Fruit fly (Drosophila melanogaster) whole organism, embryonic: ENCODE data around the gene wb.

ENCODE experiments used
- Abd-B ChIP-seq: fragments of 200-800 bp; sonication (Bioruptor generic); optimal IDR thresholded peaks from 2 replicates; lab custom pipeline; 2018; ENCODE audit warnings: missing biosample characterization, mild to moderate bottlenecking, missing genetic modification characterization, moderate library complexity
- Asciz ChIP-seq: fragments of 200-800 bp; sonication (Bioruptor generic); optimal IDR thresholded peaks from 2 replicates; lab custom pipeline; 2017; ENCODE audit warnings: missing biosample characterization, mild to moderate bottlenecking, missing genetic modification characterization, missing genetic modification reagents
- Atf-2 ChIP-seq: fragments of 200-800 bp; sonication (Bioruptor generic); optimal IDR thresholded peaks from 2 replicates; lab custom pipeline; 2016; ENCODE audit warnings: missing biosample characterization, missing genetic modification characterization
- Atf3 ChIP-seq: fragments of 200-800 bp; sonication (Bioruptor generic); optimal IDR thresholded peaks from 3 replicates; lab custom pipeline; 2016; ENCODE audit warnings: missing biosample characterization, missing genetic modification characterization
- BEAF-32 ChIP-seq: fragments of 200-800 bp; sonication (Bioruptor generic); optimal IDR thresholded peaks from 3 replicates; lab custom pipeline; 2017; ENCODE audit warnings: missing biosample characterization, missing genetic modification characterization, mild to moderate bottlenecking, moderate library complexity, missing genetic modification reagents
- CG11504 ChIP-seq: fragments of 200-800 bp; sonication (Bioruptor generic); optimal IDR thresholded peaks from 3 replicates; lab custom pipeline; 2019; ENCODE audit warnings: missing biosample characterization, mild to moderate bottlenecking, missing genetic modification characterization, moderate library complexity
- CG13287 ChIP-seq: fragments of 200-800 bp; sonication (Bioruptor generic); IDR thresholded peaks from 2 replicates; pipeline ENCODE4 v1.3.6; 2022; ENCODE audit warnings: missing biosample characterization, missing genetic modification characterization; ENCODE audit not compliant: partially characterized antibody
- CG13424 ChIP-seq: fragments of 200-800 bp; sonication (Bioruptor generic); optimal IDR thresholded peaks from 2 replicates; lab custom pipeline; 2019; ENCODE audit warnings: missing biosample characterization, mild to moderate bottlenecking, missing genetic modification characterization, moderate library complexity
- CG15601 ChIP-seq: fragments of 200-800 bp; sonication (Bioruptor generic); optimal IDR thresholded peaks from 3 replicates; lab custom pipeline; 2019; ENCODE audit warnings: missing biosample characterization, mild to moderate bottlenecking, missing genetic modification characterization, moderate library complexity
- CG1603 ChIP-seq: fragments of 200-800 bp; sonication (Bioruptor generic); optimal IDR thresholded peaks from 2 replicates; lab custom pipeline; 2019; ENCODE audit warnings: missing biosample characterization, mild to moderate bottlenecking, missing genetic modification characterization, moderate library complexity
- CG16779 ChIP-seq: fragments of 200-800 bp; sonication (Bioruptor generic); IDR thresholded peaks from 2 replicates; pipeline ENCODE4 v1.3.6; 2022; ENCODE audit warnings: missing biosample characterization, missing genetic modification characterization
- CG17186 ChIP-seq: fragments of 200-800 bp; sonication (Bioruptor generic); optimal IDR thresholded peaks from 3 replicates; lab custom pipeline; 2017; ENCODE audit warnings: missing biosample characterization, missing genetic modification reagents, missing genetic modification characterization
- CG18011 ChIP-seq: fragments of 200-800 bp; sonication (Bioruptor generic); optimal IDR thresholded peaks from 2 replicates; lab custom pipeline; 2017; ENCODE audit warnings: missing biosample characterization, missing genetic modification characterization, mild to moderate bottlenecking, moderate library complexity, missing genotype
- CG31365 ChIP-seq: fragments of 200-800 bp; sonication (Bioruptor generic); optimal IDR thresholded peaks from 2 replicates; lab custom pipeline; 2018; ENCODE audit warnings: missing biosample characterization, mild to moderate bottlenecking, missing genetic modification characterization
- CG43689 ChIP-seq: fragments of 200-800 bp; sonication (Bioruptor generic); IDR thresholded peaks from 2 replicates; pipeline ENCODE4 v1.3.6; 2022; ENCODE audit warnings: missing biosample characterization, missing genetic modification characterization
- CG7963 ChIP-seq: fragments of 200-800 bp; sonication (Bioruptor generic); IDR thresholded peaks from 3 replicates; pipeline ENCODE4 v1.3.6; 2022; ENCODE audit warnings: missing biosample characterization, missing genetic modification characterization; ENCODE audit not compliant: partially characterized antibody
- CG9797 ChIP-seq: fragments of 200-800 bp; sonication (Bioruptor generic); optimal IDR thresholded peaks from 3 replicates; lab custom pipeline; 2018; ENCODE audit warnings: missing biosample characterization, mild to moderate bottlenecking, missing genetic modification characterization
- CG9876 ChIP-seq: fragments of 200-800 bp; sonication (Bioruptor generic); optimal IDR thresholded peaks from 2 replicates; lab custom pipeline; 2016; ENCODE audit warnings: missing biosample characterization, missing genetic modification characterization
- CHES-1-like ChIP-seq: fragments of 200-800 bp; sonication (Bioruptor generic); optimal IDR thresholded peaks from 2 replicates; lab custom pipeline; 2016; ENCODE audit warnings: missing biosample characterization, missing genetic modification characterization
- Camta ChIP-seq: fragments of 200-800 bp; sonication (Bioruptor generic); optimal IDR thresholded peaks from 2 replicates; lab custom pipeline; 2016; ENCODE audit warnings: missing biosample characterization, missing genetic modification characterization
- Dll ChIP-seq: fragments of 200-800 bp; sonication (Bioruptor generic); IDR thresholded peaks from 4 replicates; pipeline ENCODE4 v1.3.6; 2022; ENCODE audit warnings: missing biosample characterization, missing genetic modification characterization; ENCODE audit not compliant: partially characterized antibody
- Dp ChIP-seq: fragments of 200-800 bp; sonication (Bioruptor generic); optimal IDR thresholded peaks from 2 replicates; lab custom pipeline; 2018; ENCODE audit warnings: missing biosample characterization, mild to moderate bottlenecking, missing genetic modification characterization, moderate library complexity
- E2f2 ChIP-seq: fragments of 200-800 bp; sonication (Bioruptor generic); IDR thresholded peaks from 2 replicates; pipeline ENCODE4 v1.3.6; 2022; ENCODE audit warnings: missing biosample characterization, missing genetic modification characterization
- Ets97D ChIP-seq: fragments of 200-800 bp; sonication (Bioruptor generic); optimal IDR thresholded peaks from 3 replicates; lab custom pipeline; 2016; ENCODE audit warnings: missing biosample characterization, missing genetic modification characterization
- HLH3B ChIP-seq: fragments of 200-800 bp; sonication (Bioruptor generic); IDR thresholded peaks from 2 replicates; pipeline ENCODE4 v1.3.6; 2022; ENCODE audit warnings: missing biosample characterization, missing genetic modification characterization
- HLH4C ChIP-seq: fragments of 200-800 bp; sonication (Bioruptor generic); IDR thresholded peaks from 3 replicates; pipeline ENCODE4 v1.3.6; 2022; ENCODE audit warnings: missing biosample characterization, missing genetic modification characterization; ENCODE audit not compliant: partially characterized antibody
- Hr78 ChIP-seq, 2 experiments: fragments of 200-800 bp in 1 of 2; fragments of >200 bp in 1 of 2; sonication (Bioruptor generic) in 1 of 2; optimal IDR thresholded peaks; 2 replicates each; lab custom pipeline; 2017 to 2019; ENCODE audit warnings: missing biosample characterization in 2 of 2, missing genetic modification characterization in 2 of 2, mild to moderate bottlenecking in 1 of 2, moderate library complexity in 1 of 2
- NFAT ChIP-seq: fragments of 200-800 bp; sonication (Bioruptor generic); IDR thresholded peaks from 2 replicates; pipeline ENCODE4 v1.3.6; 2022; ENCODE audit warnings: missing biosample characterization, missing genetic modification characterization
- Pdp1 ChIP-seq, 2 experiments: fragments of 200-800 bp; sonication (Bioruptor generic); optimal IDR thresholded peaks; 3 replicates each; lab custom pipeline; 2016; ENCODE audit warnings: missing biosample characterization in 2 of 2, missing genetic modification characterization in 2 of 2, mild to moderate bottlenecking in 1 of 2, moderate library complexity in 1 of 2
- Ptx1 ChIP-seq: fragments of 200-800 bp; sonication (Bioruptor generic); IDR thresholded peaks from 2 replicates; pipeline ENCODE4 v1.3.6; 2022; ENCODE audit warnings: missing biosample characterization, missing genetic modification characterization
- Sry-β ChIP-seq: fragments of 200-800 bp; sonication (Bioruptor generic); optimal IDR thresholded peaks from 2 replicates; lab custom pipeline; 2018; ENCODE audit warnings: missing biosample characterization, mild to moderate bottlenecking, missing genetic modification characterization, moderate library complexity
- ab ChIP-seq: fragments of 200-800 bp; sonication (Bioruptor generic); optimal IDR thresholded peaks from 2 replicates; lab custom pipeline; 2016; ENCODE audit warnings: missing biosample characterization, missing genetic modification characterization
- amos ChIP-seq: fragments of 200-800 bp; sonication (Bioruptor generic); IDR thresholded peaks from 2 replicates; pipeline ENCODE4 v1.3.6; 2022; ENCODE audit warnings: missing biosample characterization, missing genetic modification characterization; ENCODE audit not compliant: partially characterized antibody
- bigmax ChIP-seq: fragments of 200-800 bp; sonication (Bioruptor generic); optimal IDR thresholded peaks from 2 replicates; lab custom pipeline; 2018; ENCODE audit warnings: missing biosample characterization, mild to moderate bottlenecking, missing genetic modification characterization
- cas ChIP-seq: fragments of 200-800 bp; sonication (Bioruptor generic); IDR thresholded peaks from 2 replicates; pipeline ENCODE4 v1.3.6; 2022; ENCODE audit warnings: missing biosample characterization, missing genetic modification characterization
- ewg ChIP-seq: fragments of 200-800 bp; sonication (Bioruptor generic); optimal IDR thresholded peaks from 3 replicates; lab custom pipeline; 2017; ENCODE audit warnings: mild to moderate bottlenecking, missing biosample characterization, missing genetic modification reagents, missing genetic modification characterization
- gfzf ChIP-seq: fragments of 200-800 bp; sonication (Bioruptor generic); optimal IDR thresholded peaks from 2 replicates; lab custom pipeline; 2016; ENCODE audit warnings: missing biosample characterization, mild to moderate bottlenecking, missing genetic modification characterization, moderate library complexity
- mld ChIP-seq: fragments of 200-800 bp; sonication (Bioruptor generic); IDR thresholded peaks from 3 replicates; pipeline ENCODE4 v1.3.6; 2022; ENCODE audit warnings: missing biosample characterization, missing genetic modification characterization; ENCODE audit not compliant: partially characterized antibody
- nmo ChIP-seq: fragments of 200-800 bp; sonication (Bioruptor generic); optimal IDR thresholded peaks from 2 replicates; lab custom pipeline; 2018; ENCODE audit warnings: missing biosample characterization, mild to moderate bottlenecking, missing genetic modification characterization, moderate library complexity
- ranshi ChIP-seq: fragments of 200-800 bp; sonication (Bioruptor generic); IDR thresholded peaks from 2 replicates; pipeline ENCODE4 v1.3.6; 2022; ENCODE audit warnings: missing biosample characterization, missing genetic modification characterization
- sisA ChIP-seq: fragments of 200-800 bp; sonication (Bioruptor generic); IDR thresholded peaks from 2 replicates; pipeline ENCODE4 v1.3.6; 2022; ENCODE audit warnings: missing biosample characterization, missing genetic modification characterization
- slbo ChIP-seq: fragments of 200-800 bp; sonication (Bioruptor generic); IDR thresholded peaks from 2 replicates; pipeline ENCODE4 v1.3.6; 2022; ENCODE audit warnings: missing biosample characterization, missing genetic modification characterization
- sna ChIP-seq: fragments of 200-800 bp; sonication (Bioruptor generic); IDR thresholded peaks from 2 replicates; pipeline ENCODE4 v1.3.6; 2022; ENCODE audit warnings: missing biosample characterization, missing genetic modification characterization; ENCODE audit not compliant: partially characterized antibody
- unc-4 ChIP-seq: fragments of 200-800 bp; sonication (Bioruptor generic); IDR thresholded peaks from 2 replicates; pipeline ENCODE4 v1.3.6; 2022; ENCODE audit warnings: missing biosample characterization, missing genetic modification characterization; ENCODE audit not compliant: partially characterized antibody
- vvl ChIP-seq: fragments of 200-800 bp; sonication (Bioruptor generic); IDR thresholded peaks from 2 replicates; pipeline ENCODE4 v1.3.6; 2022; ENCODE audit warnings: missing biosample characterization, missing genetic modification characterization
- zf30C ChIP-seq: fragments of 200-800 bp; sonication (Bioruptor generic); optimal IDR thresholded peaks from 3 replicates; lab custom pipeline; 2018; ENCODE audit warnings: missing biosample characterization, mild to moderate bottlenecking, missing genetic modification characterization

Gene wb

DNA sequence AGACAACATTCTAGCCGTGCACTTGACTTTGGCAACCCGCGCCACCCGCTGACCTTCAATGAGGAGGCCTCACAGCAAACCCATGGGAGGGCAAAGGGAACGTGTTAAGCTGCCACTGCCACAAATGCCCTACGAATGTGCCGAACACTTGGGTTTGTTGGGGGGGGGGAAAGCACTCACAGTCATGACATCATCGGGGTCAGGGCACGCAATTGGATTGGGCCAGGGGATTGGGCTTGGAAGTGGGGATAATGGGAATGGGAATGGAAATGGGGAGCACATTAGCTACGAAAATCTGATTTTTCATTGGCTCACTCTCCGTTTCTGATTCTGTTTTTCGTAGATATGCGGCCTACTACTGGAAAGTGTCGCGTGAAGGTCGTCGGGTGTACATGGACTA is 78.1 kb downstream of the wb start (continued):
- peak; percentile 60 for TF ChIP-seq Atf3 (GFP tag; lab: Kevin White, UChicago)
- TF ChIP-seq Hr78 (GFP tag; optimal IDR thresholded peaks at IDR 0.05; lab: Kevin White, UChicago) = peak in 1 of 2 experiments; percentile 76
- TF ChIP-seq CG31365 (tag; lab: Kevin White, UChicago) = no peak
- no peak for TF ChIP-seq Atf-2 (GFP tag; lab: Kevin White, UChicago)
- TF ChIP-seq ranshi (GFP tag; lab: Robert Waterston, UW) = no peak
- no peak for TF ChIP-seq nmo (GFP tag; lab: Kevin White, UChicago)

DNA sequence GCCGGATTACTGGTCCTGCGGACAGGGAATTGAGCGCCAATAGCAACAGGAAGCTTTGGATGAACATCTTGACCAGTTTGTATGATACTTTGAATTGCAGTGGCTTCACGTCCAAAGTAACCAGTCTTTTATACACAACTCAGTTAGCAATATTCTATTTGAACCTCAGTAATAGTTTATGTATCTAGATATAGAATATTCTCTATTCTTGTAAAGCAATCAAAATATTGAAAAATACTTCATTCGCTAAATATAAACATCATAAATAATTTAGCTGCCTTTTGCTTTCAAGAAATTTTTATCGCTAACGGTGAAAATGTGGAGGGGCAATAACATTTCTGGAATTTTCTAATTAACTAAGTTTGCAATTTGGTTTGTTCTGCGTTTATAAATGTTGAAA is 83.8 kb downstream of the wb start, which contains the start of gene Send2:
Gene Send2 (minus strand): TSS at position 101 of the 400 bp plus-strand sequence.
- TF ChIP-seq Sry-β (GFP tag; lab: Kevin White, UChicago) (no peak), Camta (no peak), sisA (no peak), CG9876 (no peak), ab (GFP tag; lab: Kevin White, UChicago) (no peak), CG11504 (tag; lab: Kevin White, UChicago) (no peak), CG16779 (GFP tag; lab: Robert Waterston, UW) (no peak), Dp (GFP tag; lab: Kevin White, UChicago) (no peak), cas (GFP tag; lab: Robert Waterston, UW) (no peak), CG43689 (GFP tag; lab: Robert Waterston, UW) (no peak), CG13287 (GFP tag; lab: Robert Waterston, UW) (no peak), ewg (GFP tag; lab: Kevin White, UChicago) (no peak), bigmax (GFP tag; lab: Kevin White, UChicago) (no peak), CHES-1-like (GFP tag; lab: Kevin White, UChicago) (no peak)

DNA sequence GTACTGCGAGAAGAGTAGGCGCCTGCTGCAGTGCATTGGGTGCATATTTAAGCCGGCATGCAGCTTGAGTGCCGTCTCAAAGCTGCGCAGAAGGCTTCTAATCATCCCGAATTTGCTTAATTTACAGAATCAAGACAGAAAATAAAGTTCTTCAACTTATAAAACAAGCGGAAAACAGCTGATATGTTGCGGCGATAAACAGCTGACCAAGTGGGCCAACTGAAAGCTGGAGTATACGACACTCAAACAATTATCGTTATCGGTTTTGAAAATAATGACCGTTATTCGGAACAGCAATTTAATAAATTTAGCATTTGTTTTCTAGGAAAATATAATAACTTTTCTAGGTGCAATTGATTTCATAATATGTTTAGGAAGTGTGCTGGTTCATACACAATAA is 85.8 kb downstream of the wb start, which contains the start of gene mTTF:
Gene mTTF (minus strand): TSS at position 189 of the 400 bp plus-strand sequence.
- TF ChIP-seq CG1603 (tag; lab: Kevin White, UChicago) (peak; percentile 72), Asciz (GFP tag; lab: Kevin White, UChicago) (no peak), HLH4C (GFP tag; lab: Robert Waterston, UW) (peak; percentile 56; the same call in 1 of the 3 replicates), CG17186 (GFP tag; lab: Kevin White, UChicago) (peak; percentile 30), mld (no peak), NFAT (GFP tag; lab: Robert Waterston, UW) (peak; percentile 4; the same call in 1 of the 2 replicates), amos (GFP tag; lab: Robert Waterston, UW) (peak; percentile 36; the same call in 1 of the 2 replicates), slbo (GFP tag; lab: Robert Waterston, UW) (no peak), zf30C (GFP tag; lab: Kevin White, UChicago) (no peak), Ets97D (GFP tag; lab: Kevin White, UChicago) (peak; percentile 59), CG13424 (tag; lab: Kevin White, UChicago) (peak; percentile 10), sna (GFP tag; lab: Robert Waterston, UW) (peak; percentile 73), CG7963 (GFP tag; lab: Robert Waterston, UW) (peak; percentile 37; the same call in 1 of the 3 replicates), Ptx1 (GFP tag; lab: Robert Waterston, UW) (no peak), Dp (GFP tag; lab: Kevin White, UChicago) (peak; percentile 73), vvl (GFP tag; lab: Robert Waterston, UW) (peak; percentile 46), Abd-B (GFP tag; lab: Kevin White, UChicago) (no peak), CG18011 (GFP tag; lab: Kevin White, UChicago) (peak; percentile 99), Pdp1 (GFP tag; optimal IDR thresholded peaks at IDR 0.05; lab: Kevin White, UChicago) (peak in 1 of 2 experiments; percentile 94), gfzf (GFP tag; lab: Kevin White, UChicago) (peak; percentile 34), CG11504 (tag; lab: Kevin White, UChicago) (peak; percentile 87), HLH3B (GFP tag; lab: Robert Waterston, UW) (no peak), E2f2 (GFP tag; lab: Robert Waterston, UW) (peak; percentile 78), Dll (GFP tag; lab: Robert Waterston, UW) (peak; percentile 60; the same call in 3 of the 4 replicates), BEAF-32 (GFP tag; lab: Kevin White, UChicago) (peak; percentile 32), unc-4 (peak; percentile 43; the same call in 1 of the 2 replicates), CG15601 (tag; lab: Kevin White, UChicago) (peak; percentile 29), CG9797 (GFP tag; lab: Kevin White, UChicago) (peak; percentile 16)
